Fruit fly (Drosophila melanogaster): ENCODE data around the gene TfIIA-S.

DNA sequence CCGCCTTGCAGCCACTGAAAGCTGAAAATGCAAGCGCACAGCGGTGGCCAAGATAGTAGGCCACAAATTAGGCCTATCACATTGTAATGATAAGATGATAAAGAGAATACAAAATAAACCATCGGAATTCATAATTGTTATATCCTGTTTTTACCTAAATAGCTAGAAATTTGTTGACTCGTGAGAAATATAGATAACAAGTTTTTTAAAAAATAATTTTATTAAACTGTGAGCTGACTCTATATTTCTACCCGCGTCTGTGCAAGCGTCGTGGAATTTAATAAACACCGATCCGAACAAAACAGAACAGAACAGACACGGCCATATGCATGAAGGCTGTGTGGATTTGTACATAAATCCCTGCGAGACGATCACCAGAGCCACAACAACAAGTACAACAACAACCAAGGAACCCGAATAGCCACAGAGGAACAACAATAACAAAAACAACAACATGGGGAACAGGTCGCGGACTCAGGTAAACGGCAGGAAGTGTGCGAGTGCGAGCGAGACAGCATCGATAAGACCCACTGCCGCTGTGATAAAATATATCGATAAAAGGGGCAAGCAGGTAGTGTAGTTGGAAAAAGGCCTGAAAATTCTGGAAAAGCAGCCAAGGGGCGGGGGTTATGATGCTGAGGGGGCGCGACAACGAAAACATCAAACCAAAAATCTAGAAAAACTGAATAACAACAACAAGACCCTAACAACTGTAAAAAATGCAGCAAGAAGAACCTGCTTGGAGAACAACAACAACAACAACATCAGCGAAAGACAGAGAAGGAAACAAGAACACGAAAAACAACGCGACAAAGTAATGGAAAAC lies 4.4 kb downstream of the TfIIA-S start:
- no peak for TF ChIP-seq CTCF (optimal IDR thresholded peaks at IDR 0.05)
- TF ChIP-seq CG8478 (optimal IDR thresholded peaks at IDR 0.05): no peak

All from S2 (cell line).